Worm (Caenorhabditis elegans) whole organism, L3 larva: ENCODE results near the gene Y73C8B.1.

Experiments used
- R02D3.7 ChIP-seq: fragments of 150-350 bp; optimal IDR thresholded peaks from 2 replicates; lab custom pipeline; 2014; ENCODE audit warnings: missing biosample characterization, missing genetic modification characterization
- ZK546.5 ChIP-seq: sonication (generic microtip); optimal IDR thresholded peaks from 2 replicates; lab custom pipeline; 2017; ENCODE audit warnings: missing biosample characterization, missing genetic modification characterization
- ama-1 ChIP-seq: fragments of 150-350 bp; optimal IDR thresholded peaks from 2 replicates; lab custom pipeline; 2018
- ceh-16 ChIP-seq: sonication (generic microtip); optimal IDR thresholded peaks from 2 replicates; lab custom pipeline; 2017; ENCODE audit warnings: missing biosample characterization, missing genetic modification characterization
- ceh-28 ChIP-seq: fragments of 150-350 bp; optimal IDR thresholded peaks from 2 replicates; lab custom pipeline; 2014; ENCODE audit warnings: missing biosample characterization, missing genetic modification reagents, missing genetic modification characterization
- ceh-82 ChIP-seq: fragments of 150-350 bp; optimal IDR thresholded peaks from 2 replicates; lab custom pipeline; 2014; ENCODE audit warnings: missing biosample characterization, missing genetic modification characterization
- daf-12 ChIP-seq: fragments of 150-350 bp; optimal IDR thresholded peaks from 2 replicates; lab custom pipeline; 2014; ENCODE audit warnings: missing biosample characterization, missing genetic modification reagents, missing genetic modification characterization
- egl-27 ChIP-seq: sonication (generic microtip); optimal IDR thresholded peaks from 4 replicates; lab custom pipeline; 2017; ENCODE audit warnings: missing biosample characterization, missing genetic modification reagents, missing genetic modification characterization
- egl-5 ChIP-seq: fragments of 150-350 bp; optimal IDR thresholded peaks from 2 replicates; lab custom pipeline; 2017; ENCODE audit warnings: missing biosample characterization, missing genetic modification reagents, missing genetic modification characterization, inconsistent platforms
- elt-1 ChIP-seq: fragments of 150-350 bp; optimal IDR thresholded peaks from 2 replicates; lab custom pipeline; 2014; ENCODE audit warnings: missing biosample characterization, missing genetic modification characterization
- elt-2 ChIP-seq: sonication (generic microtip); optimal IDR thresholded peaks from 2 replicates; lab custom pipeline; 2016; ENCODE audit warnings: missing genetic modification reagents, mild to moderate bottlenecking, missing genetic modification characterization, missing compliant biosample characterization
- fkh-2 ChIP-seq: fragments of 150-350 bp; optimal IDR thresholded peaks from 2 replicates; lab custom pipeline; 2014; ENCODE audit warnings: missing biosample characterization, missing genetic modification reagents, missing genetic modification characterization
- fos-1 ChIP-seq: fragments of 150-350 bp; optimal IDR thresholded peaks from 2 replicates; lab custom pipeline; 2014; ENCODE audit warnings: missing biosample characterization, missing genetic modification characterization
- hmg-11 ChIP-seq: sonication (generic microtip); optimal IDR thresholded peaks from 2 replicates; lab custom pipeline; 2016; ENCODE audit warnings: missing genetic modification characterization, missing compliant biosample characterization
- jun-1 ChIP-seq: fragments of 150-350 bp; optimal IDR thresholded peaks from 2 replicates; lab custom pipeline; 2014; ENCODE audit warnings: missing biosample characterization, missing genetic modification reagents, missing genetic modification characterization
- lin-15B ChIP-seq: fragments of 150-350 bp; optimal IDR thresholded peaks from 2 replicates; lab custom pipeline; 2014; ENCODE audit warnings: missing biosample characterization, missing genetic modification characterization
- lin-39 ChIP-seq: fragments of 150-350 bp; optimal IDR thresholded peaks from 2 replicates; lab custom pipeline; 2018; ENCODE audit warnings: missing biosample characterization, missing genetic modification reagents, missing genetic modification characterization
- mdl-1 ChIP-seq: fragments of 150-350 bp; optimal IDR thresholded peaks from 2 replicates; lab custom pipeline; 2014; ENCODE audit warnings: missing biosample characterization, missing genetic modification characterization
- mml-1 ChIP-seq: fragments of 150-350 bp; sonication (generic microtip); optimal IDR thresholded peaks from 3 replicates; lab custom pipeline; 2014; ENCODE audit warnings: missing biosample characterization, missing genetic modification characterization
- nfya-1 ChIP-seq: sonication (generic microtip); optimal IDR thresholded peaks from 2 replicates; lab custom pipeline; 2017; ENCODE audit warnings: missing genetic modification characterization, mild to moderate bottlenecking, missing compliant biosample characterization, antibody characterized with exemption, moderate library complexity; ENCODE audit not compliant: insufficient read depth
- nhr-11 ChIP-seq: fragments of 150-350 bp; optimal IDR thresholded peaks from 2 replicates; lab custom pipeline; 2014; ENCODE audit warnings: missing biosample characterization, missing genetic modification characterization
- nhr-12 ChIP-seq: fragments of 150-350 bp; optimal IDR thresholded peaks from 2 replicates; lab custom pipeline; 2014; ENCODE audit warnings: missing biosample characterization, missing genetic modification characterization
- nhr-23 ChIP-seq: fragments of 150-350 bp; optimal IDR thresholded peaks from 2 replicates; lab custom pipeline; 2014; ENCODE audit warnings: missing biosample characterization, missing genetic modification reagents, missing genetic modification characterization
- nhr-237 ChIP-seq: fragments of 150-350 bp; optimal IDR thresholded peaks from 2 replicates; lab custom pipeline; 2014; ENCODE audit warnings: missing biosample characterization, missing genetic modification characterization
- nhr-28 ChIP-seq: fragments of 150-350 bp; optimal IDR thresholded peaks from 2 replicates; lab custom pipeline; 2014; ENCODE audit warnings: missing biosample characterization, missing genetic modification characterization
- nhr-43 ChIP-seq: sonication (generic microtip); optimal IDR thresholded peaks from 2 replicates; lab custom pipeline; 2016; ENCODE audit warnings: mild to moderate bottlenecking, missing genetic modification characterization, missing compliant biosample characterization; ENCODE audit not compliant: poor library complexity, severe bottlenecking
- nhr-76 ChIP-seq: fragments of 150-350 bp; sonication (generic microtip); optimal IDR thresholded peaks from 5 replicates; lab custom pipeline; 2014; ENCODE audit warnings: missing biosample characterization, missing genetic modification characterization
- nhr-77 ChIP-seq: fragments of 150-350 bp; optimal IDR thresholded peaks from 2 replicates; lab custom pipeline; 2014; ENCODE audit warnings: missing biosample characterization, missing genetic modification characterization
- pqm-1 ChIP-seq: fragments of 150-350 bp; optimal IDR thresholded peaks from 2 replicates; lab custom pipeline; 2017; ENCODE audit warnings: missing biosample characterization, missing genetic modification characterization, inconsistent platforms
- sea-2 ChIP-seq: fragments of 150-350 bp; sonication (generic microtip); optimal IDR thresholded peaks from 4 replicates; lab custom pipeline; 2014; ENCODE audit warnings: missing biosample characterization, missing genetic modification reagents, missing genetic modification characterization
- snpc-4 ChIP-seq: fragments of 150-350 bp; optimal IDR thresholded peaks from 2 replicates; lab custom pipeline; 2014; ENCODE audit warnings: missing biosample characterization, missing genetic modification characterization
- tbx-2 ChIP-seq: sonication (generic microtip); optimal IDR thresholded peaks from 2 replicates; lab custom pipeline; 2016; ENCODE audit warnings: mild to moderate bottlenecking, missing genetic modification characterization, missing compliant biosample characterization
- unc-39 ChIP-seq: sonication (generic microtip); optimal IDR thresholded peaks from 4 replicates; lab custom pipeline; 2017; ENCODE audit warnings: missing biosample characterization, missing genetic modification characterization
- unc-62 ChIP-seq: fragments of 150-350 bp; sonication (generic microtip); optimal IDR thresholded peaks from 4 replicates; lab custom pipeline; 2014; ENCODE audit warnings: missing biosample characterization, missing genetic modification reagents, missing genetic modification characterization
- ztf-11 ChIP-seq: fragments of 150-350 bp; optimal IDR thresholded peaks from 2 replicates; lab custom pipeline; 2014; ENCODE audit warnings: missing biosample characterization, missing genetic modification characterization
- ztf-4 ChIP-seq: fragments of 150-350 bp; optimal IDR thresholded peaks from 2 replicates; lab custom pipeline; 2014; ENCODE audit warnings: missing biosample characterization, missing genetic modification characterization

Y73C8B.1 gene

ce11 chrV:3230597-3230996 is 33.9 kb upstream of the Y73C8B.1 start, which contains the start of gene K08D9.10:
Gene K08D9.10, plus strand, starts transcription at chrV:3230897.
- TF ChIP-seq unc-62 (GFP tag; lab: Kevin White, UChicago) (no peak), nhr-43 (tag; lab: Kevin White, UChicago) (no peak), nhr-23 (tag; lab: Kevin White, UChicago) (no peak), fos-1 (tag; lab: Kevin White, UChicago) (no peak), lin-15B (tag; lab: Kevin White, UChicago) (no peak), ama-1 (lab: Kevin White, UChicago) (no peak), snpc-4 (tag; lab: Kevin White, UChicago) (no peak)

ce11 chrV:3230150-3230549 is 33.5 kb upstream of the Y73C8B.1 start:
- TF ChIP-seq elt-1 (tag; lab: Kevin White, UChicago) (no peak), ztf-4 (tag; lab: Kevin White, UChicago) (no peak), ceh-16 (tag; lab: Kevin White, UChicago) (no peak), mdl-1 (no peak), R02D3.7 (tag; lab: Kevin White, UChicago) (no peak), fkh-2 (tag; lab: Kevin White, UChicago) (no peak), ceh-28 (tag; lab: Kevin White, UChicago) (no peak), nhr-11 (tag; lab: Kevin White, UChicago) (no peak), ZK546.5 (no peak), unc-39 (tag; lab: Kevin White, UChicago) (no peak), pqm-1 (tag; lab: Kevin White, UChicago) (no peak), daf-12 (no peak), sea-2 (GFP tag; lab: Kevin White, UChicago) (no peak), nhr-12 (tag; lab: Kevin White, UChicago) (no peak), nhr-237 (no peak), nhr-76 (tag; lab: Kevin White, UChicago) (no peak), mml-1 (tag; lab: Kevin White, UChicago) (no peak), jun-1 (tag; lab: Kevin White, UChicago) (no peak), fos-1 (tag; lab: Kevin White, UChicago) (no peak)

ce11 chrV:3227373-3227772 is 30.7 kb upstream of the Y73C8B.1 start, which contains the start of gene K08D9.2:
Gene K08D9.2, plus strand, starts transcription at chrV:3227673.
- TF ChIP-seq hmg-11, result no peak
- TF ChIP-seq nhr-28, result no peak
- no peak for TF ChIP-seq nhr-77
- TF ChIP-seq nhr-237, result no peak
- TF ChIP-seq nfya-1 (tag; lab: Kevin White, UChicago), result no peak
- TF ChIP-seq nhr-11 (tag; lab: Kevin White, UChicago), result no peak
- TF ChIP-seq ZK546.5, result no peak

- no peak for TF ChIP-seq lin-39 (tag; lab: Kevin White, UChicago)
Measured at ce11 chrV:3218604-3219003, 21.9 kb upstream of the Y73C8B.1 start.

ce11 chrV:3210147-3210546 is 13.5 kb upstream of the Y73C8B.1 start, which contains the start of gene apx-1:
Gene apx-1, plus strand, starts transcription at chrV:3210196.
- TF ChIP-seq nhr-76 (tag; lab: Kevin White, UChicago) (no peak), elt-2 (tag; lab: Kevin White, UChicago) (no peak), ceh-82 (tag; lab: Kevin White, UChicago) (no peak), pqm-1 (tag; lab: Kevin White, UChicago) (no peak), fkh-2 (tag; lab: Kevin White, UChicago) (no peak), ztf-11 (tag; lab: Kevin White, UChicago) (no peak), unc-62 (GFP tag; lab: Kevin White, UChicago) (no peak), nhr-23 (tag; lab: Kevin White, UChicago) (no peak), egl-27 (tag; lab: Kevin White, UChicago) (no peak), ztf-4 (tag; lab: Kevin White, UChicago) (no peak), tbx-2 (tag; lab: Kevin White, UChicago) (no peak), egl-5 (tag; lab: Kevin White, UChicago) (no peak), ceh-16 (tag; lab: Kevin White, UChicago) (no peak), nhr-11 (tag; lab: Kevin White, UChicago) (no peak)
